Worm (Caenorhabditis elegans) whole organism, L4/young adult: ENCODE measurements around the gene C16C8.4.

Experiments
- dao-5 ChIP-seq: sonication (generic microtip); optimal IDR thresholded peaks from 2 replicates; lab custom pipeline; 2016; ENCODE audit warnings: missing genotype, missing genetic modification characterization, moderate library complexity, missing compliant biosample characterization
- him-1 ChIP-seq: sonication (generic microtip); optimal IDR thresholded peaks from 2 replicates; lab custom pipeline; 2016; ENCODE audit warnings: missing genotype, missing genetic modification reagents, missing genetic modification characterization, missing compliant biosample characterization

ce11 chrII:3446647-3447046 lies 2.5 kb upstream of the C16C8.4 start, which contains the start of the genes C16C8.20 and gldi-6:
- TF ChIP-seq him-1 (tag; lab: Kevin White, UChicago): no peak
- no peak for TF ChIP-seq dao-5 (tag; lab: Kevin White, UChicago)
